Worm (Caenorhabditis elegans) whole organism, L4/young adult: ENCODE results near the gene ZK669.2.

Experiments
- W03F9.2 ChIP-seq: fragments of 150-350 bp; optimal IDR thresholded peaks from 2 replicates; lab custom pipeline; 2014; ENCODE audit warnings: missing biosample characterization, missing genetic modification characterization
- dao-5 ChIP-seq: sonication (generic microtip); optimal IDR thresholded peaks from 2 replicates; lab custom pipeline; 2016; ENCODE audit warnings: missing genotype, missing genetic modification characterization, moderate library complexity, missing compliant biosample characterization
- him-1 ChIP-seq: sonication (generic microtip); optimal IDR thresholded peaks from 2 replicates; lab custom pipeline; 2016; ENCODE audit warnings: missing genotype, missing genetic modification reagents, missing genetic modification characterization, missing compliant biosample characterization

ce11 chrII:7940848-7941247 lies 2.9 kb upstream of the ZK669.2 start, which contains the start of gene ZK669.3:
- TF ChIP-seq him-1 (tag; lab: Kevin White, UChicago): no peak
- TF ChIP-seq dao-5 (tag; lab: Kevin White, UChicago): no peak
- TF ChIP-seq W03F9.2: no peak
